Fruit fly (Drosophila melanogaster): ENCODE data around the gene CG32488.
A peak's percentile ranks its signal among the peaks of the same experiment; 100 is the strongest.

The CG32488 gene

DNA sequence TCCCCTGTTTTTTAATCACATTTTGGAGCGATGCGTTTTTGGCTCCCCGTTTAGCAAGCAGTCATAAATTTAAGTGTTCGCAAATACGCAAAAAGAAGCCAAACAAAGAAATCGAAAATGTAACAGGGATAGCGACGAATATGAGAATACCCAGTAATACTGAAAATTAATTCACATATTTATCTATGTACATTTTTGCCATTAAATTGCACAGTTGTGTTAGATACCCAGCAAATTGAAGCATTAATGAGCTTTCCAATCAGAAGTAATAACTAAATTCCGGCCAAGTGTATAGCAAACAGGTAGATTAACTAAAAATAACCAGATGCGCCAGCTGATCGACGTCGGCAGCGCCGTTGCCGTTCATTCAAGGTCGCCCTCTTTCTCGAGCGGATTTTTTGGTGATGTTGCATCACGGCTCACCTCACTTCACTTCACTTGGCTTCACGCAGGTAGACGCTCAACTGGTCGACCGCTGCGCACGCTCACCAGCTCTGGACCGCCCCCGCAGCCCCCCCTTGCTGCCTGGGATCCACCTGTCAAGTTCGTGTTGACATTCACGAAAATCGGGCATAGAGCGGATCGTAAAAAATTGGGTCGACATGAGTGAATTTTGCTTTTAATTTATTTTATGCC lies 21.2 kb upstream of the CG32488 start (continued):
- peak; percentile 58 for TF ChIP-seq Met (GFP tag; optimal IDR thresholded peaks at IDR 0.05)
- TF ChIP-seq CG6276 (GFP tag; optimal IDR thresholded peaks at IDR 0.05) = no peak
- no peak for TF ChIP-seq fkh (GFP tag; optimal IDR thresholded peaks at IDR 0.05)
- TF ChIP-seq Hr39 (GFP tag; optimal IDR thresholded peaks at IDR 0.05) = peak; percentile 67
- no peak for TF ChIP-seq CG3032 (tag; optimal IDR thresholded peaks at IDR 0.05)
- TF ChIP-seq CG16779 (tag; optimal IDR thresholded peaks at IDR 0.05) = no peak
- TF ChIP-seq Eip75B (GFP tag; optimal IDR thresholded peaks at IDR 0.05) = no peak
- no peak for TF ChIP-seq dac (GFP tag; optimal IDR thresholded peaks at IDR 0.05)
- TF ChIP-seq Sox15 (GFP tag; optimal IDR thresholded peaks at IDR 0.05) = no peak
- TF ChIP-seq spab (GFP tag; optimal IDR thresholded peaks at IDR 0.05) = no peak
- TF ChIP-seq svp (GFP tag) = peak; percentile 81
- TF ChIP-seq Sox102F (GFP tag; optimal IDR thresholded peaks at IDR 0.05) = peak; percentile 52
- TF ChIP-seq salr (GFP tag; optimal IDR thresholded peaks at IDR 0.05) = no peak
- peak; percentile 22 for TF ChIP-seq Ets21C (GFP tag; optimal IDR thresholded peaks at IDR 0.05)
- TF ChIP-seq fd85E (GFP tag; optimal IDR thresholded peaks at IDR 0.05) = no peak
- TF ChIP-seq CG1621 (tag; optimal IDR thresholded peaks at IDR 0.05) = no peak
- no peak for TF ChIP-seq CG4318 (GFP tag; optimal IDR thresholded peaks at IDR 0.05)
- no peak for TF ChIP-seq CG10669 (GFP tag; optimal IDR thresholded peaks at IDR 0.05)
- peak; percentile 54 for TF ChIP-seq topi (GFP tag; optimal IDR thresholded peaks at IDR 0.05)
- TF ChIP-seq vri (GFP tag; optimal IDR thresholded peaks at IDR 0.05) = peak; percentile 87
- TF ChIP-seq CG6854 (GFP tag; optimal IDR thresholded peaks at IDR 0.05) = no peak
- TF ChIP-seq CG31627 (GFP tag; optimal IDR thresholded peaks at IDR 0.05) = peak; percentile 46
- peak; percentile 28 for TF ChIP-seq achi (GFP tag; optimal IDR thresholded peaks at IDR 0.05)
- no peak for TF ChIP-seq Ets96B (tag; optimal IDR thresholded peaks at IDR 0.05)
- TF ChIP-seq Hr4 (GFP tag; optimal IDR thresholded peaks at IDR 0.05) = no peak

DNA sequence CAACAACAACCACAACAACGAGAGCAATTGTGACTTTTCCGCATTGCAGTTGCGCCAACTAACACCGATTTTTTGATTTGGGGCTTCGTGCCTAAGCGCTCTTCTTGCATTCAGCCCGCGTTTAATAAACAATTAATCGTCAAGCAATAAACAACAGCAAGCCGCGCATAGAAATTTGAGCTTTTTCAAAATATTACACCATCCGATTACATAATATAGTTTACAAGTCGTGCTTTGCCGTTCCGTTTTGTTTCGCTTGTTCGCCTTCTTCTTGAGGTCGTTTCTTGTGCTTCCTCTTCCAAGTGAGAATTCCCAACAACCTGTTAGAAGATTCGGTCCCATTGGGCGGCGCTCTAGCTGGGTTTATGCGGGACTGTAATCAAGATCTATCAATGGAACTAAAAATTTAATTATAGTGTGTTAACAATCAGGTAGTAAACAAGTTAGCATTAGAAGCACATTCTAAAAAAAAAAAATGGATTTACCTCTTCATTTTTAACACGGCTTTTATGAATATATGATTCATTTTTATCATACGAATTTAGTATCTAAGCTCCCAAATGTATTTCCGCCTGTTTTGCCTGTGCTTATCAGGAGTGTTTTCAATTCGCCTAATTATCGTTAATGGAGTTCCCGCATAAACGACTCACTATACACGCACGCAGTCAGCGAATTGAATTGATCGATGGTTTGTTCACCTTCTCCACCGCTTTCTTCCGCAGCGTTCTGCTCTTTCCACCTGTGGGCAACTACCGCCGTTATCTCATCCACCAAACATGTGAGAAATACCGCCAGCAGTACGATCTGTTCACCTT lies 20.1 kb upstream of the CG32488 start:
- TF ChIP-seq CG3032 (tag; optimal IDR thresholded peaks at IDR 0.05) (peak; percentile 71), dsx (GFP tag; optimal IDR thresholded peaks at IDR 0.05; ENCODE audit: poor library complexity, severe bottlenecking) (peak; percentile 53), Smox (GFP tag; optimal IDR thresholded peaks at IDR 0.05) (peak; percentile 74), Lpt (GFP tag; optimal IDR thresholded peaks at IDR 0.05) (peak; percentile 60), Sox102F (GFP tag; optimal IDR thresholded peaks at IDR 0.05) (peak; percentile 70), Hr39 (GFP tag; optimal IDR thresholded peaks at IDR 0.05) (peak; percentile 59), Eip93F (GFP tag; optimal IDR thresholded peaks at IDR 0.05) (peak; percentile 4), Hr4 (GFP tag; optimal IDR thresholded peaks at IDR 0.05) (peak; percentile 75), fkh (GFP tag; optimal IDR thresholded peaks at IDR 0.05) (peak; percentile 58), CG3919 (GFP tag; optimal IDR thresholded peaks at IDR 0.05) (peak; percentile 85), pdm3 (GFP tag; optimal IDR thresholded peaks at IDR 0.05) (peak; percentile 70), CG31627 (GFP tag; optimal IDR thresholded peaks at IDR 0.05) (peak; percentile 68), CG10631 (GFP tag; optimal IDR thresholded peaks at IDR 0.05) (peak; percentile 72), CG9139 (GFP tag; optimal IDR thresholded peaks at IDR 0.05) (peak; percentile 38), CG10669 (GFP tag; optimal IDR thresholded peaks at IDR 0.05) (peak; percentile 71), Hr38 (GFP tag; optimal IDR thresholded peaks at IDR 0.05) (no peak), Sox14 (GFP tag; optimal IDR thresholded peaks at IDR 0.05) (peak; percentile 73), Gug (GFP tag; IDR thresholded peaks at IDR 0.05) (peak; percentile 74), CG1621 (tag; optimal IDR thresholded peaks at IDR 0.05) (peak; percentile 5), CG15336 (GFP tag; IDR thresholded peaks at IDR 0.05) (peak; percentile 90), CG8319 (GFP tag; optimal IDR thresholded peaks at IDR 0.05) (peak; percentile 32), salr (GFP tag; optimal IDR thresholded peaks at IDR 0.05) (peak in 1 of 2 experiments; percentile 79), ss (GFP tag; optimal IDR thresholded peaks at IDR 0.05) (peak; percentile 39 to 47), CG6808 (GFP tag; optimal IDR thresholded peaks at IDR 0.05) (peak; percentile 78), Sox15 (GFP tag; optimal IDR thresholded peaks at IDR 0.05) (peak; percentile 25), topi (GFP tag; optimal IDR thresholded peaks at IDR 0.05) (peak; percentile 83), Eip75B (GFP tag; optimal IDR thresholded peaks at IDR 0.05) (peak; percentile 82), CG6792 (GFP tag; optimal IDR thresholded peaks at IDR 0.05) (peak; percentile 65), achi (GFP tag; optimal IDR thresholded peaks at IDR 0.05) (peak; percentile 80), esn (GFP tag; optimal IDR thresholded peaks at IDR 0.05) (peak; percentile 83), fd59A (GFP tag; optimal IDR thresholded peaks at IDR 0.05) (peak; percentile 46), CG6163 (GFP tag; IDR thresholded peaks at IDR 0.05) (peak; percentile 83), CG32006 (GFP tag; optimal IDR thresholded peaks at IDR 0.05) (peak; percentile 89), CG8632 (GFP tag; optimal IDR thresholded peaks at IDR 0.05) (peak; percentile 46)
